Worm (Caenorhabditis elegans): Measurements from ENCODE around the gene T05H4.4.

DNA sequence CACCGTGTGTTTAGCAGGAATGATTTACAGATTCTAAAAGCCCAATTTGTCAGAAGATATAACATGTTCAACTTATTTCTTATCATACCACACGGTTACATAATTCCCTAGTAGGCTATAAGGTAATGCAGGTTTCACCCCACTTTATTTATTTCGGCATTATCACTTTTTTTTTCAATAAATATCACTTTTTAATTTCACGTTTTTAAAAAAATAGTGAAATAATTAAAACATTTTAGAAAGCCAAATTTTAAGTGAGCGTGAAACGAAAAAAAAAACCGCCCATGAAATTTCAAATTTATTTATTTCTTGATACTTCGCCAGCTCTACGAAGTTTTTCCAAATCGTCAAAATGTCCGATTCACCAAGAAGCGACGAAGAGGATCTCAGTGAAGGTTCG is 9.7 kb downstream of the T05H4.4 start, which contains the start of gene fbxa-196:
- TF ChIP-seq T07F8.4 (tag; optimal IDR thresholded peaks at IDR 0.05) (no peak), snpc-1.3 (tag; optimal IDR thresholded peaks at IDR 0.05; ENCODE audit: insufficient read depth) (no peak), dpff-1 (tag; optimal IDR thresholded peaks at IDR 0.05) (no peak), Y53F4B.3 (GFP tag; IDR thresholded peaks at IDR 0.05) (no peak), unc-62 (GFP tag; optimal IDR thresholded peaks at IDR 0.05) (no peak), attf-6 (GFP tag; IDR thresholded peaks at IDR 0.05) (no peak), pha-4 (tag; optimal IDR thresholded peaks at IDR 0.05) (no peak), snpc-3.4 (tag; optimal IDR thresholded peaks at IDR 0.05) (no peak), nhr-90 (tag; optimal IDR thresholded peaks at IDR 0.05) (no peak), nfyb-1 (GFP tag; IDR thresholded peaks at IDR 0.05) (no peak), attf-5 (GFP tag; optimal IDR thresholded peaks at IDR 0.05) (no peak)

Measured in whole organism, young adult.